Worm (Caenorhabditis elegans): ENCODE results near the gene snt-5.

snt-5 gene

DNA sequence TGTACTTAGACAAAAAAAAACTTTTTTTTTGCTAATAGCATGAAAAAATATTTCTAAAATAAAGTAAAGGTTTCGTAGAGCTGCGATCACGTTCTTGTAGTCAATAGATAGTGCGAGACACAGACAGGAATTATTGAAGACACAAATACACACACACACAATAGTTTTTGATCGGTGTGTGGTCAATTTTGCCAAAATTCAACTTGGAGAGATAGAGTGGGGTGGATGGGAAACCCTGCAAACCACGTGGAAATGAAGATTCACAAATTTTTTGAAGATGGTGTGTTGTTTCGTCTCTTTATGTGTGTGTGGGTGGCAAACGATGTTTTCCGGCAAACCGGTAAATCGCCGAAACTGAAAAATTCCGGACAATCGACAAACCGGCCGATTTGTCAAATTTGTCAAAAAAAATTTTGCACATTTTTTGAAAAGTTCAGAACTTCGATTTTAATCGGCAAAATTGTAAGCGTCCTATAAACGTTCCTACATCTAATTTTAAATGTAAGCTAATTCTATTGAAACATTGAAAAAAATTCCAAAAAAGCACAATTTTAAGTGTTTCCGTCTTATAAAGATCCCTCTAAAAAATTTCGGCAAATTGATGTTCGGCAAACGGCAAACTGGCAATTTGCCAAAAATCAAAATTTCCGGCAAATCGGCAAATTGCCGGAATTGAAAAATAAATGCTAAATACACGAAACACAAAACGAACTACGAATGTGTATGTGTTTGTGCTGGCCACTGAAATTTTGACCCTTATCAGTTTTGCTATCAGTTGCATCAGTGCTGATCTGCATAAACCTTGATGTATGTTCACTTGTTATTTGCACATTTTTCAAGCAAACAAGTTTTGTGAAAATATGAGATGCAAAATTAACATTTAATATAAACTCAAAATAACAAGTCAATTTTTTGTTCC lies 21.4 kb upstream of the snt-5 start (continued):
- no peak for TF ChIP-seq nhr-77 (tag; optimal IDR thresholded peaks at IDR 0.05)
- TF ChIP-seq snu-23 (GFP tag; optimal IDR thresholded peaks at IDR 0.05): peak; percentile 36
- no peak for TF ChIP-seq isw-1 (GFP tag; IDR thresholded peaks at IDR 0.05)
- no peak for TF ChIP-seq ceh-8 (GFP tag; optimal IDR thresholded peaks at IDR 0.05)

DNA sequence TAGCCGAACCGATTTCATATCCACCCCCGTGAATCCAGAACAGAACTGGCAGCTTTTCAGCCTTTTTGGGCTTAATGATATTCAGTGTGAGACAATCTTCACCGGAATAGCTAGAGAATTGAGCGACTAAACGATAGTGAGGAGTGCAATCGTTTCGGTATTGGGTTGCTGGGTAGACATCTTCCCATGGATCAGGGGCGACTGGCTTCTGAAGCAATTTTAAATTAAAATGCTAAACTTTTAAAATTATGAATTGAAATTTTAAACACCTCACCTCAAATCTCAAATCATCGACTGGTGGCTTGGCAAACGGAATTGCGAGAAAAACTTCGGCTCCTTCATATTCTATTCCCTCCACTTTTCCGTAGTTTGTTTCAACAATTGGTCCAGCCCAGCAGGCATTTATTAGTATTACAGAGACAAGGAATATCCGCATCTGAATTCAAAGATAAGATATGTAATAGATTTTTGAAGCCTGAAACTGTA lies 20.4 kb upstream of the snt-5 start, which contains the start of gene ges-1:
Gene ges-1 (minus strand): TSS at position 436 of the 486 bp plus-strand sequence.
- TF ChIP-seq nhr-28 (tag; optimal IDR thresholded peaks at IDR 0.05): no peak
- no peak for TF ChIP-seq pax-3 (tag; optimal IDR thresholded peaks at IDR 0.05)

DNA sequence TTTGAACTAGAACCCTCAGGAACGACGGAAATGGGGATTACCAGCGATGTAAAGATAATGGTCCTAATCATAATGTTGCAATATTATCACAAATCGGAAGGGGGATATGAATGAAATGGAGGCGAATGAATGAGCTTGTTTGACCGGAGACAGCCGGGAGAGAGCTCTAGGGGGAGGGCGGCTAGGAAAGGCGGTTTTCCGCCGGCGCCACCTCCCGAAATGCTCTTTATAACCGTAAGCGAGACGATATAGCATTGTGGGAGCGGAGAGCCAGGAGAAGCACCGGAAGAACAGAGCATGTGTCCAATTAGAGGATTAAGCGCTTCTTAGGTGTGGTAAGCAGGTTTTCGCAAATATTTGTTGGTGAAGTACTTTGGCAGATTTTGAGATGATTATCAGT lies 14.2 kb upstream of the snt-5 start, which contains the start of gene R12A1.3:
Gene R12A1.3 (minus strand): TSS at position 200 of the 400 bp plus-strand sequence.
- TF ChIP-seq efl-1 (optimal IDR thresholded peaks at IDR 0.05) (no peak), efl-1 (GFP tag; optimal IDR thresholded peaks at IDR 0.05 in 1 of 2) (peak in 1 of 2 experiments; percentile 60), tbx-2 (tag; optimal IDR thresholded peaks at IDR 0.05) (no peak), C16A3.4 (tag; optimal IDR thresholded peaks at IDR 0.05) (no peak), pag-3 (tag; optimal IDR thresholded peaks at IDR 0.05; ENCODE audit: borderline replicate concordance, insufficient read depth) (no peak), nhr-90 (tag; optimal IDR thresholded peaks at IDR 0.05; ENCODE audit: poor library complexity) (no peak)

DNA sequence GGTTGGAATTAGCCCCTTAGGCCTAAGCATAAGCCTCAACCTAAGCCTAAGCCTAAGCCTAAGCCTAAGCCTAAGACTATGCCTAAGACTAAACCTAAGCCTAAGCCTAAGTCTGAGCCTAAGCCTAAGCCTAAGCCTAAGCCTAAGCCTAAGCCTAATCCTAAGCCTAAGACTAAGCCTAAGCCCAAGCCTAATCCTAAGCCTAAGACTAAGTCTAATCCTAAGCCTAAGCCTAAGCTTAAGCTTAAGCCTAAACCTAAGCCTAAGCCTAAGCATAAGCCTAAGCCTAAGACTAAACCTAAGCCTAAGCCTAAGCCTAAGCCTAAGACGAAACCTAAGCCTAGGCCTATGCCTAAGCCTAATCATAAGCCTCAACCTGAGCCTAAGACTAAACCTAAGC lies 12.0 kb upstream of the snt-5 start:
- no peak for TF ChIP-seq efl-1 (optimal IDR thresholded peaks at IDR 0.05)
- no peak for TF ChIP-seq efl-1 (GFP tag; optimal IDR thresholded peaks at IDR 0.05 in 1 of 2)
- no peak for TF ChIP-seq nhr-28 (tag; optimal IDR thresholded peaks at IDR 0.05)
- no peak for TF ChIP-seq lin-39 (tag; optimal IDR thresholded peaks at IDR 0.05)
- TF ChIP-seq lin-35 (GFP tag; optimal IDR thresholded peaks at IDR 0.05): no peak

DNA sequence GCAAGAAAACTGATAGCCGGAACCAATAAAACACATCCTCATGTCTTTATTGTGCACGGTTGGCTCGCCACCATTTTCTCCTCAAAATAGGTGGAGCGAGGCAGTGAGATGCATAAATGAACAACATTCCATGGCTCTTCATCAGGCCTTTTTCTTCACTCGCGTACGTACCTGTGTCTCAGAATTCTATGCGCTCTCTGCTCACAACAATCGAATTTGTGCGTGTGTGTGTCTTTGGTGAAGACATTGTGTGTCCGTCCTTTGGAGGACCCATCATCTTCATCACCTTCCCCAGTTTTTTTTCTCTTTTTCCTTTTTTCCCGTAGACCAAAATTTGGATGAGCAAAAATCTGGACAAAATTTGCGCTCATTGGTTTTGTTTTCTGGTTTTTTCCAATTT lies 10.9 kb upstream of the snt-5 start:
- TF ChIP-seq elt-2 (tag; optimal IDR thresholded peaks at IDR 0.05) (no peak), ceh-90 (tag; optimal IDR thresholded peaks at IDR 0.05) (no peak), nhr-84 (tag; optimal IDR thresholded peaks at IDR 0.05) (no peak), lin-14 (GFP tag; optimal IDR thresholded peaks at IDR 0.05) (peak; percentile 78), zip-4 (GFP tag; optimal IDR thresholded peaks at IDR 0.05) (no peak), pag-3 (tag; optimal IDR thresholded peaks at IDR 0.05; ENCODE audit: borderline replicate concordance, insufficient read depth) (no peak), fkh-10 (GFP tag; optimal IDR thresholded peaks at IDR 0.05) (peak; percentile 8), pax-3 (tag; optimal IDR thresholded peaks at IDR 0.05) (no peak), blmp-1 (tag; optimal IDR thresholded peaks at IDR 0.05) (no peak), ceh-82 (tag; optimal IDR thresholded peaks at IDR 0.05) (no peak), fkh-8 (tag; optimal IDR thresholded peaks at IDR 0.05) (no peak), xbp-1 (tag; optimal IDR thresholded peaks at IDR 0.05) (no peak), snu-23 (GFP tag; optimal IDR thresholded peaks at IDR 0.05) (no peak)

- TF ChIP-seq isw-1 (GFP tag; IDR thresholded peaks at IDR 0.05) (no peak), nhr-47 (tag; optimal IDR thresholded peaks at IDR 0.05) (no peak), alr-1 (tag; optimal IDR thresholded peaks at IDR 0.05; ENCODE audit: borderline replicate concordance) (no peak), nhr-19 (GFP tag; conservative IDR thresholded peaks at IDR 0.05) (no peak), elt-3 (tag; optimal IDR thresholded peaks at IDR 0.05) (no peak), swsn-7 (tag; optimal IDR thresholded peaks at IDR 0.05) (no peak), tlp-1 (tag; optimal IDR thresholded peaks at IDR 0.05) (no peak), unc-30 (tag; optimal IDR thresholded peaks at IDR 0.05) (no peak), mdl-1 (tag; optimal IDR thresholded peaks at IDR 0.05) (no peak), C16A3.4 (tag; optimal IDR thresholded peaks at IDR 0.05) (no peak)
Observed at ce11 chrV:1416154-1416553, 4.8 kb upstream of the snt-5 start.
